Fruit fly (Drosophila melanogaster): Measurements from ENCODE around the gene Hr83.

The Hr83 gene

dm6 chr3R:6368550-6369238 is 19.7 kb downstream of the Hr83 start, which contains the start of gene CG10286:
TSS of gene CG10286 (plus strand) at chr3R:6368965.
- no peak for TF ChIP-seq lola (GFP tag; optimal IDR thresholded peaks at IDR 0.05)
- TF ChIP-seq Mio (GFP tag; optimal IDR thresholded peaks at IDR 0.05): no peak
- no peak for TF ChIP-seq dsf (GFP tag; optimal IDR thresholded peaks at IDR 0.05; ENCODE audit: borderline replicate concordance)
- no peak for TF ChIP-seq CG32264 (GFP tag; optimal IDR thresholded peaks at IDR 0.05)
- TF ChIP-seq br (GFP tag; optimal IDR thresholded peaks at IDR 0.05): no peak
- no peak for TF ChIP-seq jim (GFP tag; optimal IDR thresholded peaks at IDR 0.05)
- TF ChIP-seq pan (optimal IDR thresholded peaks at IDR 0.05): no peak
- TF ChIP-seq Abd-B (GFP tag; optimal IDR thresholded peaks at IDR 0.05): no peak
- TF ChIP-seq CG9705 (GFP tag; optimal IDR thresholded peaks at IDR 0.05): no peak
- TF ChIP-seq Vsx2 (GFP tag; optimal IDR thresholded peaks at IDR 0.05; ENCODE audit: partially characterized antibody): no peak
- no peak for TF ChIP-seq ey (GFP tag; optimal IDR thresholded peaks at IDR 0.05)
- TF ChIP-seq Hr78 (GFP tag; optimal IDR thresholded peaks at IDR 0.05): no peak
- no peak for TF ChIP-seq dmrt93B (GFP tag; optimal IDR thresholded peaks at IDR 0.05)
- peak; percentile 25 for TF ChIP-seq rgr (GFP tag; optimal IDR thresholded peaks at IDR 0.05)
- no peak for TF ChIP-seq CrebA (GFP tag; optimal IDR thresholded peaks at IDR 0.05; ENCODE audit: borderline replicate concordance)
- TF ChIP-seq Hr83 (GFP tag; optimal IDR thresholded peaks at IDR 0.05; ENCODE audit: poor library complexity, severe bottlenecking): peak; percentile 57
- TF ChIP-seq Rel (GFP tag; optimal IDR thresholded peaks at IDR 0.05): no peak
- no peak for TF ChIP-seq Rel (tag; optimal IDR thresholded peaks at IDR 0.05)
- no peak for TF ChIP-seq fru (GFP tag; optimal IDR thresholded peaks at IDR 0.05)
- no peak for TF ChIP-seq sage (GFP tag; optimal IDR thresholded peaks at IDR 0.05)
- TF ChIP-seq Hnf4 (GFP tag; optimal IDR thresholded peaks at IDR 0.05): no peak
- no peak for TF ChIP-seq tai (GFP tag; optimal IDR thresholded peaks at IDR 0.05)
- TF ChIP-seq HLH106 (tag; optimal IDR thresholded peaks at IDR 0.05): peak; percentile 29
- TF ChIP-seq Dfd (GFP tag; optimal IDR thresholded peaks at IDR 0.05): no peak
- TF ChIP-seq h (GFP tag; optimal IDR thresholded peaks at IDR 0.05): no peak
- no peak for TF ChIP-seq Sp1 (GFP tag; optimal IDR thresholded peaks at IDR 0.05)
- TF ChIP-seq usp (GFP tag; optimal IDR thresholded peaks at IDR 0.05): no peak
- no peak for TF ChIP-seq sv (GFP tag; optimal IDR thresholded peaks at IDR 0.05)
- peak; percentile 11 for TF ChIP-seq psq (GFP tag; optimal IDR thresholded peaks at IDR 0.05)
- peak; percentile 44 for TF ChIP-seq woc (GFP tag; optimal IDR thresholded peaks at IDR 0.05)
- TF ChIP-seq Jra (GFP tag; optimal IDR thresholded peaks at IDR 0.05): no peak
- peak; percentile 31 for TF ChIP-seq Myc (optimal IDR thresholded peaks at IDR 0.05)
- TF ChIP-seq foxo (GFP tag; optimal IDR thresholded peaks at IDR 0.05): no peak
- no peak for TF ChIP-seq OdsH (GFP tag; optimal IDR thresholded peaks at IDR 0.05)
- no peak for TF ChIP-seq brk (GFP tag; optimal IDR thresholded peaks at IDR 0.05)
- no peak for TF ChIP-seq GATAd (GFP tag; optimal IDR thresholded peaks at IDR 0.05)
- no peak for TF ChIP-seq N (GFP tag; optimal IDR thresholded peaks at IDR 0.05)
- no peak for TF ChIP-seq dl (GFP tag; optimal IDR thresholded peaks at IDR 0.05; ENCODE audit: insufficient read depth in 1 of 2, partially characterized antibody in 2 of 2)
- no peak for TF ChIP-seq Dif (GFP tag; optimal IDR thresholded peaks at IDR 0.05; ENCODE audit: partially characterized antibody)

dm6 chr3R:6373512-6374306 is 24.7 kb downstream of the Hr83 start:
- TF ChIP-seq Hnf4 (GFP tag; optimal IDR thresholded peaks at IDR 0.05) (peak; percentile 33), CG32264 (GFP tag; optimal IDR thresholded peaks at IDR 0.05) (no peak), h (GFP tag; optimal IDR thresholded peaks at IDR 0.05) (peak; percentile 58), Abd-B (GFP tag; optimal IDR thresholded peaks at IDR 0.05) (no peak), pan (optimal IDR thresholded peaks at IDR 0.05) (no peak), N (GFP tag; optimal IDR thresholded peaks at IDR 0.05) (no peak), br (GFP tag; optimal IDR thresholded peaks at IDR 0.05) (no peak), Rel (GFP tag; optimal IDR thresholded peaks at IDR 0.05) (no peak), Rel (tag; optimal IDR thresholded peaks at IDR 0.05) (peak; percentile 3), ey (GFP tag; optimal IDR thresholded peaks at IDR 0.05) (peak; percentile 37), psq (GFP tag; optimal IDR thresholded peaks at IDR 0.05) (peak; percentile 26), tai (GFP tag; optimal IDR thresholded peaks at IDR 0.05) (no peak), HLH106 (tag; optimal IDR thresholded peaks at IDR 0.05) (peak; percentile 51), sage (GFP tag; optimal IDR thresholded peaks at IDR 0.05) (no peak), sv (GFP tag; optimal IDR thresholded peaks at IDR 0.05) (peak; percentile 33), foxo (GFP tag; optimal IDR thresholded peaks at IDR 0.05) (peak in 1 of 2 experiments; percentile 29), CrebA (GFP tag; optimal IDR thresholded peaks at IDR 0.05; ENCODE audit: borderline replicate concordance) (no peak), Mio (GFP tag; optimal IDR thresholded peaks at IDR 0.05) (no peak), Vsx2 (GFP tag; optimal IDR thresholded peaks at IDR 0.05; ENCODE audit: partially characterized antibody) (no peak), Dif (GFP tag; optimal IDR thresholded peaks at IDR 0.05; ENCODE audit: partially characterized antibody) (no peak), GATAd (GFP tag; optimal IDR thresholded peaks at IDR 0.05) (no peak), rgr (GFP tag; optimal IDR thresholded peaks at IDR 0.05) (peak; percentile 39), woc (GFP tag; optimal IDR thresholded peaks at IDR 0.05) (peak; percentile 54), Jra (GFP tag; optimal IDR thresholded peaks at IDR 0.05) (peak; percentile 62), lola (GFP tag; optimal IDR thresholded peaks at IDR 0.05) (no peak), OdsH (GFP tag; optimal IDR thresholded peaks at IDR 0.05) (peak; percentile 49), fru (GFP tag; optimal IDR thresholded peaks at IDR 0.05) (peak; percentile 41), usp (GFP tag; optimal IDR thresholded peaks at IDR 0.05) (no peak), dl (GFP tag; optimal IDR thresholded peaks at IDR 0.05; ENCODE audit: insufficient read depth in 1 of 2, partially characterized antibody in 2 of 2) (no peak), CG9705 (GFP tag; optimal IDR thresholded peaks at IDR 0.05) (peak; percentile 16), Hr83 (GFP tag; optimal IDR thresholded peaks at IDR 0.05; ENCODE audit: poor library complexity, severe bottlenecking) (peak; percentile 26), dsf (GFP tag; optimal IDR thresholded peaks at IDR 0.05; ENCODE audit: borderline replicate concordance) (peak; percentile 36), Myc (optimal IDR thresholded peaks at IDR 0.05) (no peak), jim (GFP tag; optimal IDR thresholded peaks at IDR 0.05) (no peak), Sp1 (GFP tag; optimal IDR thresholded peaks at IDR 0.05) (peak; percentile 34), Dfd (GFP tag; optimal IDR thresholded peaks at IDR 0.05) (no peak), Hr78 (GFP tag; optimal IDR thresholded peaks at IDR 0.05) (no peak), brk (GFP tag; optimal IDR thresholded peaks at IDR 0.05) (no peak), dmrt93B (GFP tag; optimal IDR thresholded peaks at IDR 0.05) (no peak)
